Fruit fly (Drosophila melanogaster) whole organism, wandering third instar larva: ENCODE results near the gene Sik2.

Experiments
- CG32264 ChIP-seq: fragments of 200-800 bp; sonication (Bioruptor generic); optimal IDR thresholded peaks from 2 replicates; lab custom pipeline; 2016; ENCODE audit warnings: missing biosample characterization, missing genetic modification characterization
- Dif ChIP-seq: fragments of 200-275, 200-300 bp; sonication (Bioruptor generic); optimal IDR thresholded peaks from 2 replicates; lab custom pipeline; 2018; ENCODE audit warnings: missing biosample characterization, missing genetic modification characterization; ENCODE audit not compliant: partially characterized antibody
- pan ChIP-seq: fragments of >200 bp; optimal IDR thresholded peaks from 2 replicates; lab custom pipeline; 2017
- sv ChIP-seq: fragments of 200-800 bp; sonication (Bioruptor generic); optimal IDR thresholded peaks from 3 replicates; lab custom pipeline; 2016; ENCODE audit warnings: missing biosample characterization, missing genetic modification characterization

- TF ChIP-seq sv (GFP tag; lab: Kevin White, UChicago), result no peak
- no peak for TF ChIP-seq pan
- no peak for TF ChIP-seq Dif (GFP tag; lab: Kevin White, UChicago)
- TF ChIP-seq CG32264, result no peak
These were observed 19.5 kb downstream of the Sik2 start, which contains the start of the genes Actn and usp for dm6 chrX:2041981-2042847.
